Worm (Caenorhabditis elegans) whole organism, early embryonic: ENCODE measurements around the gene C55A1.4.

Source experiments
- B0310.2 ChIP-seq: sonication (generic microtip); optimal IDR thresholded peaks from 2 replicates; lab custom pipeline; 2016; ENCODE audit warnings: mild to moderate bottlenecking, missing genetic modification characterization, missing compliant biosample characterization
- aly-1 ChIP-seq: sonication (generic microtip); optimal IDR thresholded peaks from 2 replicates; lab custom pipeline; 2016; ENCODE audit warnings: missing genetic modification characterization, missing compliant biosample characterization
- ama-1 ChIP-seq: fragments of 150-350 bp; optimal IDR thresholded peaks from 2 replicates; lab custom pipeline; 2014
- ceh-13 ChIP-seq: fragments of 200-800 bp; sonication (Bioruptor generic); optimal IDR thresholded peaks from 2 replicates; lab custom pipeline; 2018; ENCODE audit warnings: mild to moderate bottlenecking, missing genetic modification characterization, missing compliant biosample characterization
- ceh-36 ChIP-seq: sonication (generic microtip); optimal IDR thresholded peaks from 2 replicates; lab custom pipeline; 2016; ENCODE audit warnings: missing genetic modification characterization, inconsistent platforms, missing compliant biosample characterization
- flt-1 ChIP-seq: fragments of 200-800 bp; sonication (Bioruptor generic); IDR thresholded peaks from 2 replicates; pipeline ENCODE4 v1.3.6; 2022; ENCODE audit warnings: missing genetic modification characterization, missing compliant biosample characterization
- tbx-11 ChIP-seq: fragments of 200-800 bp; sonication (Bioruptor generic); IDR thresholded peaks from 2 replicates; pipeline ENCODE4 v1.3.6; 2022; ENCODE audit warnings: missing genetic modification characterization, missing compliant biosample characterization

DNA sequence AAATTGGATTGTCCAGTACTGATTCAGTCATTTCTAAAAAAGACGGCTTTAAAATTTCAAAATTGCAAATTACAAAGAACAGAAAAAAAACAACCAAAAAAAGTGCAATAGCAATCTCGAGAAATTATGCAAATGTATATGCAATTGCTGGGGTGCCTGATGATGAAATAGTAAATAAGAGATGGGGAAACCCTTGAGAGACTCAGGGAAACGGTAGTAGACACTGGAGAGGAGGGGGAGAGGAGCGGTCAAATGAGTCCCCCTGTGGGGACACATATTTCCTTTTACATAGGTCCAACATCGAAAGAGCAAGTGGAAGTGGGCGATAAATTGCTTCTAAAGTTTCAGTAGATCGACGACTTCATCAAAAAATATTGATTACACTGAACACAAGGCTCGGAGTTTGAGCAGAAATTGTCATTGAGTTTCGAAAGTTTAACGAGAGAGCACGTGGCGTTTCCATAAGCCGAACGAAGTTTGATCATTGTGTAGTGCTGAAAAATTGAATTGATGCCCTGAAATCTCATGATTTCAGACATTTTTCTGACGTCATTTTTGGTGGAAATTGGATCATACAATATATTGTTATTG lies 32.6 kb downstream of the C55A1.4 start, which contains the start of the genes fbxa-153 and str-12:
- TF ChIP-seq ceh-13 (GFP tag; lab: Kevin White, UChicago), result no peak
- no peak for TF ChIP-seq ceh-36
- TF ChIP-seq tbx-11, result no peak
- no peak for TF ChIP-seq aly-1
- TF ChIP-seq ama-1 (lab: Kevin White, UChicago), result no peak
- no peak for TF ChIP-seq B0310.2 (tag; lab: Kevin White, UChicago)
- TF ChIP-seq flt-1 (GFP tag; lab: Robert Waterston, UW), result no peak
